Worm (Caenorhabditis elegans): ENCODE data around the gene F45E6.1.
A peak's percentile ranks its signal among the peaks of the same experiment; 100 is the strongest.

F45E6.1 gene

DNA sequence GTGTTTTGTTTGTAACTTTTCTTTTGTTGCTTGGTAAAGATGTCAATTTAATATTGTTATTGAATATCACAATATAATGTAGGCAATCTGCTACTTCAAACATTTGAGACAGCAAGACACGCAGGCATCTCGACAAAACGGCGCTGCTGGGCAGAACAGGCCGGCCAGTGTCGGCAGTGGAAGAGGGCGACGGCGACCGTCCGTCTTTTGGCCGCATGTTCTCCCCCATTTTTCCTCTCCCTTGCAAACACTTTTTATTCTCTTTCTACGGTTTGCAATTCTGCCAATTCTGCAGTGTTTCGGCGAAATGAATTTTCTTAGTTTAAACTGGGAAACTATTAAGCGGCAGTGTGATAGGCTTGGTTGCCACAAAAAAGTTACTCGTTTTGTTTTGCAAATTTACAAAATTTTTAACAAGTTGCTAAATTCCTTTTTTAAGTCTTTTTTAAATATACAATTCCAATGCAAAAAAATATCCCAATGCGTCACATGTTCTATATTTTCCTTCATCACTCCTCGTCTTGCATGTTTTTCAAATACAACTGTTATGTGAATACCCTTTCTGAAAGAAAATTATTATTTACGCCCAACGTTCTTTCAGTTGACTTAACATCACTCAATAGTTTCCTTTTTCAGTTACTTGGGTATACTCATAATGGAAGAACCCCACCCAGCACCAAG, 27.8 kb downstream of the F45E6.1 start, which contains the start of gene T18D3.6:
TSS of gene T18D3.6 (plus strand) at position 631 of the 681 bp plus-strand sequence.
- peak; percentile 23 for TF ChIP-seq nhr-20 (tag; optimal IDR thresholded peaks at IDR 0.05)
- TF ChIP-seq lin-14 (GFP tag; optimal IDR thresholded peaks at IDR 0.05), result peak; percentile 60
- peak; percentile 19 for TF ChIP-seq rnt-1 (tag; optimal IDR thresholded peaks at IDR 0.05)
- no peak for TF ChIP-seq hpl-2 (GFP tag; optimal IDR thresholded peaks at IDR 0.05)
- peak in 1 of 2 experiments; percentile 15 for TF ChIP-seq lin-35 (GFP tag; optimal IDR thresholded peaks at IDR 0.05)
- TF ChIP-seq blmp-1 (tag; optimal IDR thresholded peaks at IDR 0.05), result peak; percentile 4
- peak; percentile 25 for TF ChIP-seq snu-23 (GFP tag; optimal IDR thresholded peaks at IDR 0.05)
- TF ChIP-seq nhr-71 (tag; optimal IDR thresholded peaks at IDR 0.05), result peak; percentile 4
- no peak for TF ChIP-seq nhr-47 (tag; optimal IDR thresholded peaks at IDR 0.05)
- TF ChIP-seq ceh-88 (GFP tag; IDR thresholded peaks at IDR 0.05), result no peak
- TF ChIP-seq ama-1 (optimal IDR thresholded peaks at IDR 0.05), result no peak
- peak in 1 of 2 experiments; percentile 7 for TF ChIP-seq mdl-1 (tag; optimal IDR thresholded peaks at IDR 0.05)
- TF ChIP-seq elt-2 (tag; optimal IDR thresholded peaks at IDR 0.05), result peak; percentile 3

DNA sequence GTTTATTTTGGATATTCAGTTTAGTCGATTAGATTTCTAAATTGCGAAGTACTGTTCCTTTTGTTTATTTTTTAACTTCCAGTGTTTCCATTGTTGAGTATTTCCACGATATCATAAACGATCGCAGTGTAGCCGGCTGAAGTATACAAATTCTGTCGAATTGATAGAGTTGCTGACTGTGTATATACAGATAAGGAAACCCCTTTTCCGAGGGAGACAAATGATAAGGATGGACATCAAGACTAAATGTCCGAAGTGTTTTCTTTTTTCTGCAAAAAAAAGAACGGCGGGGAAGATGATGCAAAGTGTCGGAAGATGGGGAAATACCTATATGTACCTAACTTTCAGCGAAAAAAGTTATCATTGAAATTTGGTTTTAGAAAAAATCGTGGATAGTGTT, 30.7 kb downstream of the F45E6.1 start:
- peak; percentile 8 for TF ChIP-seq elt-2 (tag; optimal IDR thresholded peaks at IDR 0.05)
- TF ChIP-seq jun-1 (tag; optimal IDR thresholded peaks at IDR 0.05), result no peak
- TF ChIP-seq ces-1 (GFP tag; optimal IDR thresholded peaks at IDR 0.05), result no peak
- TF ChIP-seq snu-23 (GFP tag; optimal IDR thresholded peaks at IDR 0.05), result no peak
- TF ChIP-seq sox-4 (tag; optimal IDR thresholded peaks at IDR 0.05), result no peak
- TF ChIP-seq aly-2 (tag; optimal IDR thresholded peaks at IDR 0.05), result no peak
- TF ChIP-seq grh-1 (GFP tag; IDR thresholded peaks at IDR 0.05), result no peak
- no peak for TF ChIP-seq ceh-82 (tag; optimal IDR thresholded peaks at IDR 0.05)
- TF ChIP-seq efl-1 (optimal IDR thresholded peaks at IDR 0.05), result no peak
- no peak for TF ChIP-seq efl-1 (GFP tag; optimal IDR thresholded peaks at IDR 0.05 in 1 of 2)

DNA sequence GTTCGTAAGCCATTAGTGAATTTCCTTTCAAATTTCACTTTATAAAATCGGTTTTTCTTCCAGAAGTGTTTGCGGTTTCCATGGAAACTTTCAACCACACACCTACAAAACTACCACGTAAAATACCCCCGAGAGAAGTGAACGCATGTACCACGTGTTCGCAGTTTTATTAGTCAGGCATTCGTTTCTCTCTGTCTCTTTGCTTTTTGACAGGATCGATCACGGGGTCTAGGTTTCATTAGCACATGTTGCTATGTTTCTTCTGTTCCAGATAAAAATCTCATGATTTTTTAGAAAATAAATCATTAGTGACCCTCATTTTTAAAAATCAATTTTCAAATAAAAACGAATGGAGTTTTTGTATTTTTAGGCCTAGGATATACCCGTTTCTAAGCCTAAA, 32.8 kb downstream of the F45E6.1 start:
- no peak for TF ChIP-seq efl-1 (optimal IDR thresholded peaks at IDR 0.05)
- TF ChIP-seq efl-1 (GFP tag; optimal IDR thresholded peaks at IDR 0.05 in 1 of 2), result peak in 1 of 2 experiments; percentile 11
- TF ChIP-seq nhr-90 (tag; optimal IDR thresholded peaks at IDR 0.05; ENCODE audit: poor library complexity), result no peak
- no peak for TF ChIP-seq zip-4 (GFP tag; optimal IDR thresholded peaks at IDR 0.05)
- TF ChIP-seq unc-98 (GFP tag; IDR thresholded peaks at IDR 0.05), result no peak

DNA sequence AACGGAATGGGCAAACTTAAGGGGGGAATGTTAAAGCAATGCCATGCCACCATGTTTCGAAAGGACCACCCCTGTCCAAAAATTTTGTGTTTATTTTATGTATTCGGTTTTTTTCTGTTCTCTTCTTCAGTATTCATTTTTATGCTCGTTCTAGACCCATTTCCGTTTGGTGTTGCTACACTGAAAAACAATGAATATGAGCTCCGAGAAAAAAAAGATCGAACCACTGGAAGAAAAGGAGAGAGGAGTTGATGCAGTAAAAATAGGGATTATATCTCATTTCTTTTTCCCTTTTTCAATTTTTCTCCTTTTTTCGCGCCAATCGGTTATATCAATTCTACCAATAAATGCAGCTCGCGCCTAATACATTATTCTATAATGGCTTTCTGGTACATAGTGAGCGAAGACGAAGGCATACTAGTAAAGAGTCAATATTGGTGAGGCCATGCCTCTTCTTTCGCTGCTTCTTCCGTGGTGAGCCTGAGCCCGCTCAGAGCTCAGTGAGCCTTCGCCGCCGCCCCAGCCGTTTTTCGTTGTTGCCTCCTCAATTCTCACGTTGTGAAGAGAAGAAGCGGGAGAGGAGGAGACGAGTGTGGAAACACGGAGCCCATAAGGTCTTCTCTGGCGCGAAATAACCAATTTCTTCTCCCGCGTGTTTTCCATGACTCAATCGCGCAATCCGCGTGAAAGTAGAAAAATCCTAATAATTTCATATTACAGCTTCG, 37.1 kb downstream of the F45E6.1 start:
- TF ChIP-seq rnt-1 (tag; optimal IDR thresholded peaks at IDR 0.05) (no peak), nhr-19 (GFP tag; conservative IDR thresholded peaks at IDR 0.05) (no peak), C16A3.4 (tag; optimal IDR thresholded peaks at IDR 0.05) (no peak), fkh-8 (tag; optimal IDR thresholded peaks at IDR 0.05) (peak; percentile 6), hlh-4 (tag; optimal IDR thresholded peaks at IDR 0.05) (no peak), zag-1 (tag; optimal IDR thresholded peaks at IDR 0.05) (no peak), lin-15B (tag; optimal IDR thresholded peaks at IDR 0.05) (no peak), elt-2 (tag; optimal IDR thresholded peaks at IDR 0.05) (no peak), nhr-28 (tag; optimal IDR thresholded peaks at IDR 0.05) (no peak), pag-3 (tag; optimal IDR thresholded peaks at IDR 0.05; ENCODE audit: borderline replicate concordance, insufficient read depth) (no peak), sox-4 (tag; optimal IDR thresholded peaks at IDR 0.05) (no peak), efl-1 (optimal IDR thresholded peaks at IDR 0.05) (no peak), efl-1 (GFP tag; optimal IDR thresholded peaks at IDR 0.05 in 1 of 2) (peak in 1 of 2 experiments; percentile 67), unc-86 (tag; optimal IDR thresholded peaks at IDR 0.05) (peak; percentile 4), nhr-85 (tag) (no peak), swsn-7 (tag; optimal IDR thresholded peaks at IDR 0.05) (peak; percentile 5), dpl-1 (GFP tag; optimal IDR thresholded peaks at IDR 0.05) (no peak), nhr-71 (tag; optimal IDR thresholded peaks at IDR 0.05) (no peak), fos-1 (tag; optimal IDR thresholded peaks at IDR 0.05) (no peak), C04F5.9 (tag; optimal IDR thresholded peaks at IDR 0.05) (no peak), ets-5 (GFP tag; IDR thresholded peaks at IDR 0.05) (no peak), grh-1 (GFP tag; IDR thresholded peaks at IDR 0.05) (no peak), dsc-1 (tag; optimal IDR thresholded peaks at IDR 0.05) (peak; percentile 43), nhr-20 (tag; optimal IDR thresholded peaks at IDR 0.05) (no peak), lin-14 (GFP tag; optimal IDR thresholded peaks at IDR 0.05) (peak; percentile 48), sptf-1 (tag; optimal IDR thresholded peaks at IDR 0.05) (no peak)

All from whole organism, L1 larva.